Fruit fly (Drosophila melanogaster): Measurements from ENCODE around the gene CG9154.

The CG9154 gene

dm6 chr2L:6037830-6038229, 32.7 kb downstream of the CG9154 start, which contains the start of the genes CG9117 and CG31643 (continued):
- TF ChIP-seq CG18599 (GFP tag; optimal IDR thresholded peaks at IDR 0.05): no peak
- TF ChIP-seq D (optimal IDR thresholded peaks at IDR 0.05): no peak
- no peak for TF ChIP-seq D (GFP tag; optimal IDR thresholded peaks at IDR 0.05)
- TF ChIP-seq tgo (GFP tag; IDR thresholded peaks at IDR 0.05): peak; percentile 43; the same call in 2 of the 3 replicates
- peak; percentile 57 for TF ChIP-seq Hsf (GFP tag; optimal IDR thresholded peaks at IDR 0.05)
- TF ChIP-seq Oaz (GFP tag; IDR thresholded peaks at IDR 0.05): no peak
- no peak for TF ChIP-seq Deaf1 (tag; optimal IDR thresholded peaks at IDR 0.05)
- no peak for TF ChIP-seq ro (GFP tag; IDR thresholded peaks at IDR 0.05)
- TF ChIP-seq scrt (GFP tag; optimal IDR thresholded peaks at IDR 0.05): peak; percentile 97
- no peak for TF ChIP-seq Gsc (GFP tag; IDR thresholded peaks at IDR 0.05)
- peak; percentile 21; the same call in 1 of the 2 replicates for TF ChIP-seq stc (GFP tag; IDR thresholded peaks at IDR 0.05)
- TF ChIP-seq CG1233 (GFP tag; optimal IDR thresholded peaks at IDR 0.05): peak; percentile 30
- no peak for TF ChIP-seq CG3065 (GFP tag; optimal IDR thresholded peaks at IDR 0.05)
- TF ChIP-seq CG6813 (GFP tag; optimal IDR thresholded peaks at IDR 0.05): no peak
- TF ChIP-seq Chrac-16 (GFP tag; optimal IDR thresholded peaks at IDR 0.05): peak; percentile 31
- peak; percentile 46 for TF ChIP-seq bcd (GFP tag; optimal IDR thresholded peaks at IDR 0.05)
- TF ChIP-seq MTF-1 (GFP tag; optimal IDR thresholded peaks at IDR 0.05; ENCODE audit: borderline replicate concordance): no peak
- TF ChIP-seq ash1 (GFP tag; optimal IDR thresholded peaks at IDR 0.05): no peak
- TF ChIP-seq BEAF-32 (GFP tag; optimal IDR thresholded peaks at IDR 0.05): peak; percentile 31
- no peak for TF ChIP-seq CG9797 (GFP tag; optimal IDR thresholded peaks at IDR 0.05)
- TF ChIP-seq maf-S (GFP tag; optimal IDR thresholded peaks at IDR 0.05): peak; percentile 35
- TF ChIP-seq CG11695 (GFP tag; IDR thresholded peaks at IDR 0.05): peak; percentile 43; the same call in 1 of the 3 replicates
- TF ChIP-seq CG33213 (GFP tag; optimal IDR thresholded peaks at IDR 0.05): peak; percentile 47
- TF ChIP-seq Lim3 (GFP tag; IDR thresholded peaks at IDR 0.05): no peak
- TF ChIP-seq CG12236 (GFP tag; optimal IDR thresholded peaks at IDR 0.05): peak; percentile 37
- no peak for TF ChIP-seq GATAe (GFP tag; conservative IDR thresholded peaks at IDR 0.05)
- TF ChIP-seq h (optimal IDR thresholded peaks at IDR 0.05): no peak
- no peak for TF ChIP-seq CG1529 (GFP tag; optimal IDR thresholded peaks at IDR 0.05)
- peak; percentile 69 for TF ChIP-seq CG1603 (tag; optimal IDR thresholded peaks at IDR 0.05)
- TF ChIP-seq gfzf (GFP tag; optimal IDR thresholded peaks at IDR 0.05): peak; percentile 16
- TF ChIP-seq Fer2 (tag; optimal IDR thresholded peaks at IDR 0.05): peak; percentile 28
- TF ChIP-seq CG7372 (GFP tag; IDR thresholded peaks at IDR 0.05): no peak
- TF ChIP-seq dan (GFP tag; IDR thresholded peaks at IDR 0.05): no peak
- no peak for TF ChIP-seq CG2678 (tag; optimal IDR thresholded peaks at IDR 0.05)
- peak; percentile 66 for TF ChIP-seq PHDP (tag; optimal IDR thresholded peaks at IDR 0.05)
- peak; percentile 4 for TF ChIP-seq Ssrp (tag; optimal IDR thresholded peaks at IDR 0.05)
- TF ChIP-seq CG4707 (GFP tag; optimal IDR thresholded peaks at IDR 0.05): no peak
- TF ChIP-seq CG9817 (tag; optimal IDR thresholded peaks at IDR 0.05): peak; percentile 31
- no peak for TF ChIP-seq caup (GFP tag; optimal IDR thresholded peaks at IDR 0.05; ENCODE audit: severe bottlenecking)
- TF ChIP-seq pan (optimal IDR thresholded peaks at IDR 0.05): no peak
- no peak for TF ChIP-seq pan (GFP tag; optimal IDR thresholded peaks at IDR 0.05 in 1 of 2, IDR thresholded peaks at IDR 0.05 in 1 of 2)
- TF ChIP-seq vnd (GFP tag; IDR thresholded peaks at IDR 0.05; ENCODE audit: partially characterized antibody): no peak
- TF ChIP-seq H2.0 (GFP tag; IDR thresholded peaks at IDR 0.05): no peak
- peak; percentile 36; the same call in 1 of the 2 replicates for TF ChIP-seq unc-4 (GFP tag; IDR thresholded peaks at IDR 0.05; ENCODE audit: partially characterized antibody)
- TF ChIP-seq CG3838 (GFP tag; optimal IDR thresholded peaks at IDR 0.05): no peak
- TF ChIP-seq bowl (GFP tag; IDR thresholded peaks at IDR 0.05): no peak
- TF ChIP-seq Taf1 (GFP tag; IDR thresholded peaks at IDR 0.05): no peak
- TF ChIP-seq HLHmδ (GFP tag; optimal IDR thresholded peaks at IDR 0.05): no peak
- TF ChIP-seq Neu2 (GFP tag; optimal IDR thresholded peaks at IDR 0.05; ENCODE audit: borderline replicate concordance): no peak
- TF ChIP-seq CG34422 (GFP tag; IDR thresholded peaks at IDR 0.05): peak; percentile 63; the same call in 1 of the 3 replicates
- no peak for TF ChIP-seq CG30431 (GFP tag; optimal IDR thresholded peaks at IDR 0.05)
